Fruit fly (Drosophila melanogaster) Kc167 (cell line): Measurements from ENCODE around the gene Dlip2.

Experiments used
- h ChIP-seq: fragments of >200 bp; optimal IDR thresholded peaks from 3 replicates; lab custom pipeline; 2018; ENCODE audit warnings: missing external identifiers
- insv ChIP-seq: fragments of >200 bp; optimal IDR thresholded peaks from 3 replicates; lab custom pipeline; 2018; ENCODE audit warnings: missing external identifiers
- psq ChIP-seq: fragments of >200 bp; optimal IDR thresholded peaks from 2 replicates; lab custom pipeline; 2017; ENCODE audit warnings: missing external identifiers
- ttk ChIP-seq: sonication (Bioruptor generic); optimal IDR thresholded peaks from 2 replicates; lab custom pipeline; 2017; ENCODE audit warnings: missing external identifiers

DNA sequence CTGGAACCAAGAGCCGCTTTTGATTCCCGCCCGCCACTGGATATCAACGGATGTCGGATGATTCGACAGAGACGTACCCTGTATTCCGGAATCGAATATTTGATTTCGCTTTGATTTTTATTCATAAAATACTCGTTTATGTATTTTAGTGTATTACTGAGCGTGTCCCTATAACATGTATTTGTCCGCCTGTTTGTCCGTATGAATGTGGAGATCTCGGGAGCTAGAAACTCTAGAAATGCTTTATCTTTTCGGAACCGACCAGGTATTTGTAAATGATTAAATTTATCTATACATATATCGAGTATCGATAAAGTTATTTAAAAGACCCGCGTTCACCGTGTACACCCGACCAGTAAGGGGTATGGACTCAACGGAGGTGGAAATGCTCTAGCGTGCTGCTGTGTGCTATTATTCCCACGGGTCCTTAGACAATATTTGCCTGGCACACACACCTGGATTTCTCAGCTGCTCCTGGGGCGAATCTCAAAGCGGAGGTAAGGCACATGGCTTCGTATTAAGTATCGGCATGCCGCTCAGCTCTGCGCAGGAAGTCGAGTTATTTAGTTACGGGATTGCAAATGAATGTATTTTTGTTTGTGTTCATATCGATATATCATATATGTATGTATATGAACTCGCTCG, 43.4 kb downstream of the Dlip2 start:
- no peak for TF ChIP-seq insv (lab: Kevin White, UChicago)
- TF ChIP-seq psq: no peak
- TF ChIP-seq ttk (lab: Kevin White, UChicago): no peak
- TF ChIP-seq h (lab: Kevin White, UChicago): no peak
